Worm (Caenorhabditis elegans) whole organism, young adult: ENCODE results near the gene glb-14.

Experiments
- B0035.1 ChIP-seq: sonication (generic microtip); optimal IDR thresholded peaks from 2 replicates; lab custom pipeline; 2016; ENCODE audit warnings: missing genetic modification characterization, mild to moderate bottlenecking, missing compliant biosample characterization, missing genotype, missing genetic modification reagents
- B0336.3 ChIP-seq: fragments of 200-800 bp; sonication (Bioruptor generic); IDR thresholded peaks from 2 replicates; pipeline ENCODE4 v1.3.6; 2022; ENCODE audit warnings: missing genetic modification characterization, missing compliant biosample characterization
- D2030.7 ChIP-seq: fragments of 200-800 bp; sonication (Bioruptor generic); IDR thresholded peaks from 2 replicates; pipeline ENCODE4 v1.3.6; 2022; ENCODE audit warnings: missing genetic modification reagents, missing genetic modification characterization, missing compliant biosample characterization
- F33H1.4 ChIP-seq: fragments of 200-800 bp; sonication (Bioruptor generic); IDR thresholded peaks from 2 replicates; pipeline ENCODE4 v1.3.6; 2022; ENCODE audit warnings: missing genetic modification reagents, missing genetic modification characterization, missing compliant biosample characterization
- F52B5.7 ChIP-seq: sonication (generic microtip); optimal IDR thresholded peaks from 2 replicates; lab custom pipeline; 2016; ENCODE audit warnings: mild to moderate bottlenecking, missing genetic modification characterization, missing compliant biosample characterization
- F55B11.4 ChIP-seq: sonication (generic microtip); optimal IDR thresholded peaks from 2 replicates; lab custom pipeline; 2016; ENCODE audit warnings: missing compliant biosample characterization, missing genetic modification characterization, borderline replicate concordance; ENCODE audit not compliant: insufficient read depth
- F57C9.4 ChIP-seq: sonication (generic microtip); optimal IDR thresholded peaks from 2 replicates; lab custom pipeline; 2017; ENCODE audit warnings: mild to moderate bottlenecking, missing genetic modification characterization, missing compliant biosample characterization
- K11D2.4 ChIP-seq: fragments of 200-800 bp; sonication (Bioruptor generic); IDR thresholded peaks from 2 replicates; pipeline ENCODE4 v1.3.6; 2022; ENCODE audit warnings: missing genetic modification reagents, missing genetic modification characterization, missing compliant biosample characterization
- athp-1 ChIP-seq: sonication (generic microtip); optimal IDR thresholded peaks from 2 replicates; lab custom pipeline; 2017; ENCODE audit warnings: mild to moderate bottlenecking, missing genetic modification characterization, missing compliant biosample characterization
- attf-5 ChIP-seq: fragments of 200-800 bp; sonication (Bioruptor generic); optimal IDR thresholded peaks from 2 replicates; lab custom pipeline; 2018; ENCODE audit warnings: mild to moderate bottlenecking, missing genetic modification characterization, missing compliant biosample characterization
- attf-6 ChIP-seq: fragments of 200-800 bp; sonication (Bioruptor generic); IDR thresholded peaks from 2 replicates; pipeline ENCODE4 v1.3.6; 2022; ENCODE audit warnings: missing genetic modification reagents, missing genetic modification characterization, missing compliant biosample characterization
- bed-1 ChIP-seq: fragments of 200-800 bp; sonication (Bioruptor generic); IDR thresholded peaks from 2 replicates; pipeline ENCODE4 v1.3.6; 2022; ENCODE audit warnings: missing genetic modification reagents, missing genetic modification characterization, missing compliant biosample characterization
- bed-2 ChIP-seq: fragments of 200-800 bp; sonication (Bioruptor generic); IDR thresholded peaks from 2 replicates; pipeline ENCODE4 v1.3.6; 2022; ENCODE audit warnings: missing genetic modification reagents, missing genetic modification characterization, missing compliant biosample characterization
- ceh-79 ChIP-seq: sonication (generic microtip); optimal IDR thresholded peaks from 2 replicates; lab custom pipeline; 2017; ENCODE audit warnings: mild to moderate bottlenecking, missing genetic modification characterization, missing compliant biosample characterization
- ceh-91 ChIP-seq: fragments of 200-800 bp; sonication (Bioruptor generic); IDR thresholded peaks from 2 replicates; pipeline ENCODE4 v1.3.6; 2022; ENCODE audit warnings: missing genetic modification reagents, missing genetic modification characterization, missing compliant biosample characterization
- dpff-1 ChIP-seq: sonication (generic microtip); optimal IDR thresholded peaks from 2 replicates; lab custom pipeline; 2017; ENCODE audit warnings: mild to moderate bottlenecking, missing genetic modification characterization, missing compliant biosample characterization
- egrh-3 ChIP-seq: fragments of 200-800 bp; sonication (Bioruptor generic); IDR thresholded peaks from 2 replicates; pipeline ENCODE4 v1.3.6; 2022; ENCODE audit warnings: missing genetic modification reagents, missing genetic modification characterization, missing compliant biosample characterization
- him-1 ChIP-seq: sonication (generic microtip); optimal IDR thresholded peaks from 2 replicates; lab custom pipeline; 2016; ENCODE audit warnings: missing genotype, missing genetic modification reagents, missing genetic modification characterization, missing compliant biosample characterization
- hsf-1 ChIP-seq: fragments of 200-800 bp; sonication (Bioruptor generic); IDR thresholded peaks from 2 replicates; pipeline ENCODE4 v1.3.6; 2022; ENCODE audit warnings: missing genetic modification reagents, missing genetic modification characterization, missing compliant biosample characterization
- let-526 ChIP-seq: fragments of 200-800 bp; sonication (Bioruptor generic); IDR thresholded peaks from 2 replicates; pipeline ENCODE4 v1.3.6; 2022; ENCODE audit warnings: missing genetic modification reagents, missing genetic modification characterization, missing compliant biosample characterization
- lir-1 ChIP-seq: fragments of 200-800 bp; sonication (Bioruptor generic); conservative IDR thresholded peaks from 2 replicates; pipeline ENCODE4 v1.3.6; 2022; ENCODE audit warnings: missing genetic modification reagents, missing genetic modification characterization, missing compliant biosample characterization
- lsy-27 ChIP-seq: sonication (generic microtip); optimal IDR thresholded peaks from 2 replicates; lab custom pipeline; 2017; ENCODE audit warnings: missing genetic modification characterization, mild to moderate bottlenecking, missing compliant biosample characterization, antibody characterized with exemption, missing genotype, borderline replicate concordance; ENCODE audit not compliant: insufficient read depth
- nfya-2 ChIP-seq: fragments of 200-800 bp; sonication (Bioruptor generic); IDR thresholded peaks from 2 replicates; pipeline ENCODE4 v1.3.6; 2022; ENCODE audit warnings: missing genetic modification reagents, missing genetic modification characterization, missing compliant biosample characterization
- repo-1 ChIP-seq: sonication (generic microtip); optimal IDR thresholded peaks from 2 replicates; lab custom pipeline; 2017; ENCODE audit warnings: mild to moderate bottlenecking, missing genetic modification characterization, missing compliant biosample characterization
- rpc-1 ChIP-seq, 2 experiments: fragments of 150-350 bp in 1 of 2; sonication (generic microtip) in 1 of 2; optimal IDR thresholded peaks; 2 replicates each; lab custom pipeline; 2014 to 2018; ENCODE audit warnings: missing biosample characterization in 1 of 2, missing genetic modification characterization in 1 of 2, missing genetic modification reagents in 1 of 2, missing genotype in 1 of 2
- sdz-38 ChIP-seq: sonication (generic microtip); optimal IDR thresholded peaks from 2 replicates; lab custom pipeline; 2016; ENCODE audit warnings: missing genotype, missing genetic modification characterization, missing compliant biosample characterization
- snpc-1.1 ChIP-seq: sonication (generic microtip); optimal IDR thresholded peaks from 2 replicates; lab custom pipeline; 2017; ENCODE audit warnings: missing genetic modification characterization, mild to moderate bottlenecking, missing compliant biosample characterization, antibody characterized with exemption, moderate library complexity, missing genotype, missing genetic modification reagents; ENCODE audit not compliant: insufficient read depth
- snpc-1.3 ChIP-seq: sonication (generic microtip); optimal IDR thresholded peaks from 2 replicates; lab custom pipeline; 2017; ENCODE audit warnings: missing genetic modification characterization, mild to moderate bottlenecking, missing compliant biosample characterization, antibody characterized with exemption, moderate library complexity, missing genotype, missing genetic modification reagents; ENCODE audit not compliant: insufficient read depth
- tbx-9 ChIP-seq: sonication (generic microtip); optimal IDR thresholded peaks from 2 replicates; lab custom pipeline; 2016; ENCODE audit warnings: borderline replicate concordance, missing genetic modification characterization, inconsistent platforms, missing compliant biosample characterization
- zfh-2 ChIP-seq: fragments of 200-800 bp; sonication (Bioruptor generic); conservative IDR thresholded peaks from 2 replicates; pipeline ENCODE4 v1.3.6; 2022; ENCODE audit warnings: missing genetic modification reagents, missing genetic modification characterization, missing compliant biosample characterization

Gene glb-14

ce11 chrV:15495169-15495568, 49.6 kb downstream of the glb-14 start, which contains the start of gene srh-219:
TSS of gene srh-219 (plus strand) at chrV:15495469.
- TF ChIP-seq bed-1 (GFP tag; lab: Robert Waterston, UW) = no peak
- no peak for TF ChIP-seq repo-1 (tag; lab: Kevin White, UChicago)
- TF ChIP-seq attf-6 (GFP tag; lab: Robert Waterston, UW) = no peak
- TF ChIP-seq hsf-1 (GFP tag; lab: Robert Waterston, UW) = no peak
- no peak for TF ChIP-seq nfya-2 (GFP tag; lab: Robert Waterston, UW)
- TF ChIP-seq ceh-79 (tag; lab: Kevin White, UChicago) = no peak
- no peak for TF ChIP-seq zfh-2 (GFP tag; lab: Robert Waterston, UW)
- TF ChIP-seq K11D2.4 = no peak
- no peak for TF ChIP-seq him-1
- TF ChIP-seq attf-5 (GFP tag; lab: Kevin White, UChicago) = no peak
- no peak for TF ChIP-seq snpc-1.1
- TF ChIP-seq F52B5.7 (tag; lab: Kevin White, UChicago) = no peak
- TF ChIP-seq B0035.1 (tag; lab: Kevin White, UChicago) = no peak
- TF ChIP-seq F55B11.4 = no peak
- TF ChIP-seq rpc-1 (optimal IDR thresholded peaks at IDR 0.05; lab: Kevin White, UChicago) = no peak
- TF ChIP-seq rpc-1 (tag; optimal IDR thresholded peaks at IDR 0.05; lab: Kevin White, UChicago) = no peak
- TF ChIP-seq ceh-91 (GFP tag; lab: Robert Waterston, UW) = no peak
- no peak for TF ChIP-seq B0336.3 (GFP tag; lab: Robert Waterston, UW)
- no peak for TF ChIP-seq F57C9.4 (tag; lab: Kevin White, UChicago)
- no peak for TF ChIP-seq lsy-27 (tag; lab: Kevin White, UChicago)

ce11 chrV:15493680-15494079, 51.1 kb downstream of the glb-14 start, which contains the start of gene srh-218:
TSS of gene srh-218 (plus strand) at chrV:15493980.
- TF ChIP-seq bed-2 (GFP tag; lab: Robert Waterston, UW) (no peak), attf-5 (GFP tag; lab: Kevin White, UChicago) (no peak), athp-1 (no peak), egrh-3 (GFP tag; lab: Robert Waterston, UW) (no peak), lsy-27 (tag; lab: Kevin White, UChicago) (no peak), snpc-1.3 (no peak), let-526 (GFP tag; lab: Robert Waterston, UW) (no peak), D2030.7 (GFP tag; lab: Robert Waterston, UW) (no peak), tbx-9 (tag; lab: Kevin White, UChicago) (no peak), dpff-1 (tag; lab: Kevin White, UChicago) (no peak), sdz-38 (tag; lab: Kevin White, UChicago) (no peak), lir-1 (GFP tag; lab: Robert Waterston, UW) (no peak), hsf-1 (GFP tag; lab: Robert Waterston, UW) (no peak), F33H1.4 (GFP tag; lab: Robert Waterston, UW) (no peak)
